Fruit fly (Drosophila melanogaster): ENCODE results near the gene CG11313.
A peak's percentile ranks its signal among the peaks of the same experiment; 100 is the strongest.

CG11313 gene

DNA sequence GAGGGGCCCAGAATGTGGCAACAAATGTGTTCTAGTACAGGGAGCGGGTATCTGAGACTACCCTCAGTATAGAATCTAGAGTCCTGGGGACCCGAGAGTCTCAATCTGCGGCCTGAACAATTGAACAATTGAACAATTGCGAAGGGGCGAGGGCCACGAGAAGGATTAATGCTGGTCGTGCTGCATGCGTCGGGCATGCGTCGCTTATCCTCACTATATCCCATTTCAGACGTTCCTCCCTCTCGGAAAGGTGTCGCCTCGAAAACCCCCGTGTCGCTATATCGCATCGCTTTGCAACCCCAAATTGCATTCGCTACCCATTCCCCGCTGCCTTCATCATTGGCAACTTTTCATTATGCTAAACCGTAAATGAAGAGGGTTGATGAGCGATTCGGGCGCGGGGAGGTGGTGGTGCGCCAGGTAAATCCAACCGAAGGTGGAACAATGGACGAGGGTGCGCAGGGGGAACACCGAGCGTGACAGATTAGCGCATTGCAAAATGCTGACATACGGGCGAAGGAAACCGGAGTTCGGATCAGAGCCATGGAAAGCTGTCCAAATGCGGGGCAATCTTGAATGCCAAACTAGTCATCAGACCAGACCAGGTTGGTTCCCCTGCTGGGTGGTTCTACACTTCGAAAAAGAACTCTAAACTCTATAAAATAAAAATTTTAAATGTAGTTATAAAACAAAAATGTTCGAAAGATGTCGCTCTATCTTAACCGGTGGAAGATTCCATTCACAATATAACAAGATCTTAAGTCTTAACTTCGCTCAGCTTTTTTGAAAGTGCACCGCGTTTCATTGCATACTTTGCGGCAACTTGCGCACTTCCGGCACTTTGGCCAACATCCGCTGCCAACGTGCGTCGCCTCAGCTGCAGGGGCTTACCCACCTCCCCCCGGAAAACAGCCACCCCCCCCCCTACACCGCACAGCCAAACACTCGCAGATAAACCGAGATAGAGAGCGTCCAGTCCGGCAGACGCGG is 28.1 kb upstream of the CG11313 start (continued):
- TF ChIP-seq bsh (GFP tag; optimal IDR thresholded peaks at IDR 0.05), result peak in 1 of 2 experiments; percentile 29
- no peak for TF ChIP-seq Oaz (GFP tag; IDR thresholded peaks at IDR 0.05)
- peak; percentile 40 for TF ChIP-seq kni (GFP tag; optimal IDR thresholded peaks at IDR 0.05)
- TF ChIP-seq dmrt11E (tag; optimal IDR thresholded peaks at IDR 0.05), result peak; percentile 18
- no peak for TF ChIP-seq stwl (tag; optimal IDR thresholded peaks at IDR 0.05)
- TF ChIP-seq Mad (GFP tag; optimal IDR thresholded peaks at IDR 0.05), result no peak
- TF ChIP-seq Rfx (GFP tag; IDR thresholded peaks at IDR 0.05), result no peak
- TF ChIP-seq fd64A (GFP tag; optimal IDR thresholded peaks at IDR 0.05), result no peak
- TF ChIP-seq CG9609 (GFP tag; optimal IDR thresholded peaks at IDR 0.05), result no peak
- TF ChIP-seq gem (tag; optimal IDR thresholded peaks at IDR 0.05), result peak; percentile 18
- TF ChIP-seq inv (GFP tag; IDR thresholded peaks at IDR 0.05; ENCODE audit: partially characterized antibody), result no peak
- no peak for TF ChIP-seq bab2 (GFP tag; optimal IDR thresholded peaks at IDR 0.05)
- TF ChIP-seq trem (tag; optimal IDR thresholded peaks at IDR 0.05), result peak; percentile 27
- no peak for TF ChIP-seq CG4820 (GFP tag; optimal IDR thresholded peaks at IDR 0.05)
- TF ChIP-seq ken (GFP tag; IDR thresholded peaks at IDR 0.05), result no peak
- no peak for TF ChIP-seq CG14965 (GFP tag; optimal IDR thresholded peaks at IDR 0.05; ENCODE audit: borderline replicate concordance)
- peak; percentile 3 for TF ChIP-seq CG17359 (tag; optimal IDR thresholded peaks at IDR 0.05)
- TF ChIP-seq sqz (GFP tag; optimal IDR thresholded peaks at IDR 0.05), result no peak
- no peak for TF ChIP-seq sd (tag; optimal IDR thresholded peaks at IDR 0.05)
- TF ChIP-seq Oli (tag; optimal IDR thresholded peaks at IDR 0.05), result no peak
- peak; percentile 49; the same call in 2 of the 3 replicates for TF ChIP-seq zfh1 (GFP tag; IDR thresholded peaks at IDR 0.05)
- no peak for TF ChIP-seq CG6683 (GFP tag; optimal IDR thresholded peaks at IDR 0.05)
- TF ChIP-seq corto (GFP tag; optimal IDR thresholded peaks at IDR 0.05), result no peak
- no peak for TF ChIP-seq CoRest (tag; optimal IDR thresholded peaks at IDR 0.05)
- no peak for TF ChIP-seq CG10274 (GFP tag; optimal IDR thresholded peaks at IDR 0.05)
- TF ChIP-seq CG10959 (GFP tag; IDR thresholded peaks at IDR 0.05), result no peak
- no peak for TF ChIP-seq eve (GFP tag; optimal IDR thresholded peaks at IDR 0.05)
- no peak for TF ChIP-seq ems (GFP tag; optimal IDR thresholded peaks at IDR 0.05)
- peak; percentile 8 for TF ChIP-seq CG8924 (tag; optimal IDR thresholded peaks at IDR 0.05)
- TF ChIP-seq otp (GFP tag; IDR thresholded peaks at IDR 0.05), result 0 out of 3 replicates have a peak, but pooled peaks have one; percentile 19
- TF ChIP-seq Opbp (GFP tag; IDR thresholded peaks at IDR 0.05; ENCODE audit: partially characterized antibody), result no peak
- no peak for TF ChIP-seq CG3065 (GFP tag; optimal IDR thresholded peaks at IDR 0.05)
- peak; percentile 20 for TF ChIP-seq zf30C (GFP tag; optimal IDR thresholded peaks at IDR 0.05)
- no peak for TF ChIP-seq CG11247 (GFP tag; IDR thresholded peaks at IDR 0.05)
- TF ChIP-seq CG10267 (tag; optimal IDR thresholded peaks at IDR 0.05), result peak; percentile 2
- no peak for TF ChIP-seq Hr39 (optimal IDR thresholded peaks at IDR 0.05)
- TF ChIP-seq CG10321 (GFP tag; IDR thresholded peaks at IDR 0.05), result no peak
- TF ChIP-seq abd-A (tag; optimal IDR thresholded peaks at IDR 0.05), result no peak
- peak; percentile 96 for TF ChIP-seq gsb-n (tag; optimal IDR thresholded peaks at IDR 0.05)
- no peak for TF ChIP-seq esg (GFP tag; conservative IDR thresholded peaks at IDR 0.05)
- no peak for TF ChIP-seq gt (GFP tag; IDR thresholded peaks at IDR 0.05)
- TF ChIP-seq CG7839 (tag; optimal IDR thresholded peaks at IDR 0.05), result no peak
- peak; percentile 72 for TF ChIP-seq CG8281 (tag; optimal IDR thresholded peaks at IDR 0.05)
- no peak for TF ChIP-seq CG12071 (GFP tag; optimal IDR thresholded peaks at IDR 0.05)
- TF ChIP-seq sc (optimal IDR thresholded peaks at IDR 0.05), result no peak
- no peak for TF ChIP-seq sc (GFP tag; optimal IDR thresholded peaks at IDR 0.05)
- no peak for TF ChIP-seq Gug (GFP tag; IDR thresholded peaks at IDR 0.05)
- peak; percentile 46; the same call in 1 of the 2 replicates for TF ChIP-seq CG5953 (GFP tag; IDR thresholded peaks at IDR 0.05)
- peak; percentile 52 for TF ChIP-seq CG10979 (tag; optimal IDR thresholded peaks at IDR 0.05)

Data from whole organism, embryonic.